Worm (Caenorhabditis elegans) whole organism, L1 larva: ENCODE results near the gene tin-10.

ENCODE experiments used
- blmp-1 ChIP-seq: fragments of 150-350 bp; optimal IDR thresholded peaks from 2 replicates; lab custom pipeline; 2014; ENCODE audit warnings: missing biosample characterization, missing genetic modification characterization
- dsc-1 ChIP-seq: sonication (generic microtip); optimal IDR thresholded peaks from 2 replicates; lab custom pipeline; 2016; ENCODE audit warnings: mild to moderate bottlenecking, missing genetic modification characterization, missing compliant biosample characterization
- efl-1 ChIP-seq, 4 experiments: fragments of 150-350 bp; optimal IDR thresholded peaks in 3 of 4; peaks in 1 of 4; 1 replicate in 1 of 4; 2 replicates in 3 of 4; lab custom pipeline; 2014; ENCODE audit warnings: missing biosample characterization in 2 of 4, missing genetic modification characterization in 2 of 4, missing genetic modification reagents in 2 of 4
- egl-27 ChIP-seq, 2 experiments: fragments of 150-350 bp in 1 of 2; sonication (generic microtip); optimal IDR thresholded peaks; 3 replicates each; lab custom pipeline; 2017 to 2018; ENCODE audit warnings: missing biosample characterization in 2 of 2, missing genetic modification characterization in 2 of 2, missing genetic modification reagents in 2 of 2
- elt-2 ChIP-seq: sonication (generic microtip); optimal IDR thresholded peaks from 2 replicates; lab custom pipeline; 2016; ENCODE audit warnings: missing genetic modification characterization, mild to moderate bottlenecking, inconsistent platforms, missing compliant biosample characterization, missing genetic modification reagents
- ets-5 ChIP-seq: fragments of 200-800 bp; sonication (Bioruptor generic); IDR thresholded peaks from 2 replicates; pipeline ENCODE4 v1.3.6; 2022; ENCODE audit warnings: missing genetic modification characterization, missing compliant biosample characterization
- fkh-4 ChIP-seq: sonication (generic microtip); optimal IDR thresholded peaks from 2 replicates; lab custom pipeline; 2016; ENCODE audit warnings: missing compliant biosample characterization, missing genetic modification characterization, borderline replicate concordance
- fos-1 ChIP-seq: fragments of 150-350 bp; optimal IDR thresholded peaks from 2 replicates; lab custom pipeline; 2014; ENCODE audit warnings: missing biosample characterization, missing genetic modification characterization
- grh-1 ChIP-seq: fragments of 200-800 bp; sonication (Bioruptor generic); IDR thresholded peaks from 2 replicates; pipeline ENCODE4 v1.3.6; 2022; ENCODE audit warnings: missing genetic modification reagents, missing genetic modification characterization, missing compliant biosample characterization
- hlh-17 ChIP-seq: fragments of 200-800 bp; sonication (Bioruptor generic); optimal IDR thresholded peaks from 2 replicates; lab custom pipeline; 2018; ENCODE audit warnings: missing genetic modification characterization, mild to moderate bottlenecking, missing compliant biosample characterization, moderate library complexity, borderline replicate concordance
- lin-13 ChIP-seq: fragments of 150-350 bp; optimal IDR thresholded peaks from 2 replicates; lab custom pipeline; 2014; ENCODE audit warnings: missing biosample characterization, missing genetic modification reagents, missing genetic modification characterization
- lin-14 ChIP-seq: fragments of 200-800 bp; sonication (Bioruptor generic); optimal IDR thresholded peaks from 2 replicates; lab custom pipeline; 2018; ENCODE audit warnings: mild to moderate bottlenecking, missing genetic modification characterization, moderate library complexity, missing compliant biosample characterization
- lsy-2 ChIP-seq, 2 experiments: fragments of 150-350 bp; optimal IDR thresholded peaks; 2 replicates each; lab custom pipeline; 2014; ENCODE audit warnings: missing biosample characterization in 2 of 2, missing genetic modification characterization in 2 of 2
- mab-9 ChIP-seq: fragments of 200-800 bp; sonication (Bioruptor generic); IDR thresholded peaks from 2 replicates; pipeline ENCODE4 v1.3.6; 2022; ENCODE audit warnings: missing genetic modification reagents, missing genetic modification characterization, missing compliant biosample characterization
- mef-2 ChIP-seq: fragments of 150-350 bp; optimal IDR thresholded peaks from 2 replicates; lab custom pipeline; 2014; ENCODE audit warnings: missing biosample characterization, missing genetic modification characterization
- nhr-11 ChIP-seq: fragments of 150-350 bp; optimal IDR thresholded peaks from 2 replicates; lab custom pipeline; 2014; ENCODE audit warnings: missing biosample characterization, missing genetic modification characterization
- nhr-47 ChIP-seq: sonication (generic microtip); optimal IDR thresholded peaks from 2 replicates; lab custom pipeline; 2016; ENCODE audit warnings: mild to moderate bottlenecking, missing genetic modification characterization, moderate library complexity, missing compliant biosample characterization
- nhr-85 ChIP-seq: sonication (generic microtip); peaks from one replicate; lab custom pipeline; 2016; ENCODE audit warnings: missing genetic modification characterization, inconsistent platforms, missing compliant biosample characterization
- pax-3 ChIP-seq: fragments of 200-800 bp; sonication (Bioruptor generic); optimal IDR thresholded peaks from 2 replicates; lab custom pipeline; 2018; ENCODE audit warnings: mild to moderate bottlenecking, missing genetic modification characterization, moderate library complexity, missing compliant biosample characterization
- rnt-1 ChIP-seq: sonication (generic microtip); optimal IDR thresholded peaks from 2 replicates; lab custom pipeline; 2016; ENCODE audit warnings: mild to moderate bottlenecking, missing genetic modification characterization, moderate library complexity, missing compliant biosample characterization
- snpc-4 ChIP-seq: fragments of 150-350 bp; optimal IDR thresholded peaks from 2 replicates; lab custom pipeline; 2014; ENCODE audit warnings: missing biosample characterization, missing genetic modification characterization
- tbx-2 ChIP-seq: sonication (generic microtip); optimal IDR thresholded peaks from 2 replicates; lab custom pipeline; 2016; ENCODE audit warnings: missing genetic modification characterization, missing compliant biosample characterization
- unc-62 ChIP-seq: fragments of 150-350 bp; optimal IDR thresholded peaks from 2 replicates; lab custom pipeline; 2014; ENCODE audit warnings: missing biosample characterization, missing genetic modification reagents, missing genetic modification characterization
- unc-98 ChIP-seq: fragments of 200-800 bp; sonication (Bioruptor generic); IDR thresholded peaks from 2 replicates; pipeline ENCODE4 v1.3.6; 2022; ENCODE audit warnings: missing genetic modification characterization, missing compliant biosample characterization
- zag-1 ChIP-seq: fragments of 150-350 bp; optimal IDR thresholded peaks from 2 replicates; lab custom pipeline; 2014; ENCODE audit warnings: missing biosample characterization, missing genetic modification characterization

The tin-10 gene

DNA sequence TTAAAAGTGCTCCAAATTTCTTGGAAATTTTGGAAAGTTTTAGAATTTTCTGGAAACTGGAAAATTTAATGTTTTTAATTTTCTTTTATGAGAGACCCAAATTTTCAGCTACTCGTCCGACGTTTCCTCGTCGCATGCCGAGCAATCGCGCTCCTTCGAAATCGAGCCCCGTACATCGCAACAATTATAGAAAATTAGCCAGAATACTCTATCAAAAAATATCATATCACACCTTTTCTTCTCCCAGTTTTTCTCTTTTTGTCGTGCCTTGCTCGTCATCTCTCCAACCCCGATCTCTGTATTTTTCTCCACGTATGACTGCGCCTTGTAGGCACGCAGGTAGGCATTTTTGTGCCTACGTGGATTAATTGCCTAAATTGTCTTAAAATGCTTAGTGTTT, 40.3 kb downstream of the tin-10 start:
- TF ChIP-seq snpc-4 (tag; lab: Kevin White, UChicago) = no peak
- TF ChIP-seq ets-5 (GFP tag; lab: Robert Waterston, UW) = no peak
- no peak for TF ChIP-seq rnt-1 (tag; lab: Kevin White, UChicago)
- no peak for TF ChIP-seq zag-1
- TF ChIP-seq efl-1 (optimal IDR thresholded peaks at IDR 0.05; lab: Kevin White, UChicago) = no peak
- peak in 1 of 2 experiments; percentile 65 for TF ChIP-seq efl-1 (GFP tag; optimal IDR thresholded peaks at IDR 0.05 in 1 of 2; lab: Kevin White, UChicago)

DNA sequence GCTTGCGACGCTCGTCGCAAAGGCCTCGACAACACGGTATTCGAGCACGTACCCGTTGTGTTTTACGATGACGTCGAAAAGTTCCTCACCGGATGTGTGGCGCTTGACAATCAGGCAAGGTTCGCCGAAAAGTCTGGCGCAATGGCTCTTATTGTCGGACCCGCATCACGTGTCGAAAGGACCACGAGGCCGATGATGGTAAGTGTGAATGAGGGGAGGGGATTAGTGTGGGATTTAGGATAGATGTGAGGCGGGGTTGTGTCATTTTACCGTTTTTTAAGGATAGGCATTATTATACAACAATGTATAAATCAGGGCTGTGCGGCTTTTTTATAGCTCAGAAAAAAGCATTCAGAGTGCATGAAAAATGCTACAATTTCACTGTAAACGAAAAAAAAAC, 42.9 kb downstream of the tin-10 start:
- TF ChIP-seq mab-9 (GFP tag; lab: Robert Waterston, UW) = no peak
- TF ChIP-seq efl-1 (optimal IDR thresholded peaks at IDR 0.05; lab: Kevin White, UChicago) = no peak
- TF ChIP-seq efl-1 (GFP tag; optimal IDR thresholded peaks at IDR 0.05 in 1 of 2; lab: Kevin White, UChicago) = peak in 1 of 2 experiments; percentile 12
- no peak for TF ChIP-seq pax-3 (tag; lab: Kevin White, UChicago)

DNA sequence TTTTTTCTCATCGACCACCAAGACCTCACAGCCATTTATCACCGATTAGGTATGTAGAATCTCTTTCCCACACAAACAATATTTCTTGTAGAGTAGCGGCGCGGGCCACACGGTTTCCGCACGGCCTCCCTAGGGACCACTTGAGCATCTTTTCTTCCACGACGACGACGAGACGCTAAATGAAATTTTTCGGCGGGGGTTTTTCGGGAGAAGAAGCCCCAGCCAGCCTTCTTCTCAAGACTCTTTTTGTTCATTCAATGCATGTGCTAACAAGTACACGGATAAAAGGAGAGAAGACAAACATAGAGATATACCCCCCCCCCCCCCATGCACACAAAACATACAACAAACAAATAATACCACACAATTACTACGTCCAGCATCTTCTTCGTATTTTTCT, 43.6 kb downstream of the tin-10 start:
- TF ChIP-seq lin-14 (peak; percentile 62), fkh-4 (tag; lab: Kevin White, UChicago) (no peak)

DNA sequence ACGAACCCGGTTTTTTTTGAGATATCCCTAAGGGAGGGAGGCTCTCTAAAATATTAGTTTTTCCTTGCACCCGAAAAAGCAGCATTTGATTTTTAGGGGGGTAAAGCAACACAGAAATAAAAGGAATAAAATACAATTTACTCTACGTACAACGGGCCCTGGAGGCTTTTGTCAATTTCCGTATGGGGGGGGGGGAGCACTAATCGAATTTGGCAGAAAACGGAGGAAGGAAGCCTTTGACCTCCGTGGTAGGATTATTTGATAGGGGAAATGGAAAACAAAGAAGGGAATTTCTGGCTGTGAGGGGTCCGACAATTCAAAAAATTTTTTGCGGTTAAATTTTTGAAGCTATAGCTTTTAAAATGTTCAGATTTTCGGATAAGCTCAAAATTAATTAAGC, 44.7 kb downstream of the tin-10 start:
- TF ChIP-seq unc-62 = no peak
- TF ChIP-seq rnt-1 (tag; lab: Kevin White, UChicago) = no peak
- TF ChIP-seq pax-3 (tag; lab: Kevin White, UChicago) = no peak
- peak; percentile 54 for TF ChIP-seq lin-14

DNA sequence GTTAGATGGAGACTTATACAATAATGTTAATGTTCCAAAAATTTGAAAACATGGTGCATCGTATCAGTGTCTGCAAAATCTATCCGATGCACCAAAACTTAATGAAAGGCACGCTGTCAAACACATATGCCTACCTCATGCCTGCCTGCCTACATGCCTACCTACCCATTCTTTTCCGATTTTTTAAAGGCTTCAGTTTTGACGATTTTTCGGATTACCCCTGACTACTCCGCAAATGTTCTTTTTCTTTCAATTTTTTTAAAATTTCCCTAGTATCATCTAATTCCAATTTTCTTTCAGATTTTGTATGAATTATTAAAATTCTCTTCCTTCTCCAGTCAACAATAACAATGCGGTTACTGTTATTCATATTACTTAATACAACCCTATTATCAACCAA, 46.1 kb downstream of the tin-10 start, which contains the start of gene plr-1:
Gene plr-1, plus strand, starts transcription at position 301 of the 400 bp plus-strand sequence.
- TF ChIP-seq mef-2 (tag; lab: Kevin White, UChicago) = no peak
- no peak for TF ChIP-seq efl-1 (optimal IDR thresholded peaks at IDR 0.05; lab: Kevin White, UChicago)
- peak in 1 of 2 experiments; percentile 19 for TF ChIP-seq efl-1 (GFP tag; optimal IDR thresholded peaks at IDR 0.05 in 1 of 2; lab: Kevin White, UChicago)
- TF ChIP-seq nhr-11 (tag; lab: Kevin White, UChicago) = no peak

DNA sequence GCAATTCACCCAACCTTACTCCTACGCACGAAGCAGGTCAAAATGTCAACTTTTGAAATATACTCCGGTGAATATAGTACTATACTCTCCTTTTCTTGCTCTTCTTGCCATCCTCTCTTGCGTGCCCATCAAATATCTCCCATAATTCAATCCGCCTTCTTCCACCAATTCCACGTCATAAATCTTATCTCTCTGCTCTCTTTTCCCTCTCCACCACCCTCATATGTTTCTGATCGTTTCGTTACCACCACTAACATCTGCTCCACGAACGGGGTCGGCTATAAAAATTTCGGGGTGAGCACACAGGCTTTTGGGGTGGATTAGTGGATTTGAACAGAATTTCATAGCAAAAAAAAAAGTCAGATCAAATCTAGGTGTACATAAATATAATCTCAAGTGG, 48.7 kb downstream of the tin-10 start:
- TF ChIP-seq dsc-1 (peak; percentile 93), unc-98 (no peak)

DNA sequence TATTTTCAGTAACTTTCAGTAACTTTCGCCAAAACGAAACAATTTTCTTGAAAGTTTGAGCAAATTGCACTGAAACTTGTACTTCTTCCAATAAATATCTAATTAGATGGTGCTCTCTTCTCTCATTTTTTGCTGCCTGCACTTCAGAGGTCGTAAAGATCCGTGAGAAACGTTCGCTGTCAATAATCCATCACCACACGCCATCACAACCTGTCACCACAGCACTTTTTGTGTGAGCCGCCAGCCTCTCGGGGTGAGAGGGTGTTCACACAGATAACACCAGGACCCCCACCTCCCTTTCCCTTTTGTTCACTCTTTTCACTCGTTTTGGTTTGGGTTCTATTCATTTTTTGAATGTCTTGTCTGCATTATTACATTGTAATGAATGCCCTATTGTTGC, 50.1 kb downstream of the tin-10 start:
- TF ChIP-seq tbx-2 (tag; lab: Kevin White, UChicago) (no peak), efl-1 (optimal IDR thresholded peaks at IDR 0.05; lab: Kevin White, UChicago) (no peak), efl-1 (GFP tag; optimal IDR thresholded peaks at IDR 0.05 in 1 of 2; lab: Kevin White, UChicago) (no peak), hlh-17 (GFP tag; lab: Kevin White, UChicago) (no peak), nhr-47 (no peak), lsy-2 (tag; optimal IDR thresholded peaks at IDR 0.05; lab: Kevin White, UChicago) (no peak), snpc-4 (tag; lab: Kevin White, UChicago) (no peak), grh-1 (no peak), unc-98 (no peak), blmp-1 (no peak)

DNA sequence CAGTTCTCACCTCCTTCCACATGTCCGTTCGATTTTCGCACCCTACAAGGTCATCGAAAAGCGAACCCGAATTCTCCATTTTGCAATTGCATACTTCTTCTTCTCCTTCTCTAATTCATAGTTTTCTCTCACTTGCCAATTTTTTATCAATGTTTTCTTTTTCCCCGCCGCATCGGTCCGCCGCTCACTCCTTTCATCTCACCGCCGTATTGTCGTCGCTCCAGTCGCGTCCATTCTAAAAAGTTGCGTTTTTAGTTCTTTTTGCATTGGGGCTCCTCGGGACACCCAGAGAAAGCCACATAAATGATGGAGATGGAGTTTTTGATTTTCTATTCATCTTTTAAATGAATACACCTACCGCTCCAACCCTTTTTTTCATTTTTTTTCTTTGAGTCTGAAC, 51.3 kb downstream of the tin-10 start:
- TF ChIP-seq dsc-1 (peak; percentile 15), blmp-1 (peak; percentile 45), lin-14 (peak; percentile 44), lin-13 (GFP tag; lab: Kevin White, UChicago) (no peak), nhr-85 (tag; lab: Kevin White, UChicago) (peak; percentile 59), elt-2 (tag; lab: Kevin White, UChicago) (no peak), fos-1 (tag; lab: Kevin White, UChicago) (no peak), zag-1 (no peak), egl-27 (tag; optimal IDR thresholded peaks at IDR 0.05; lab: Kevin White, UChicago) (no peak)
